Fruit fly (Drosophila melanogaster) Kc167 (cell line): ENCODE measurements around the gene CG11815.

Source experiments
- Myc ChIP-seq: fragments of >200 bp; optimal IDR thresholded peaks from 2 replicates; lab custom pipeline; 2017; ENCODE audit warnings: missing external identifiers
- psq ChIP-seq: fragments of >200 bp; optimal IDR thresholded peaks from 2 replicates; lab custom pipeline; 2017; ENCODE audit warnings: missing external identifiers

DNA sequence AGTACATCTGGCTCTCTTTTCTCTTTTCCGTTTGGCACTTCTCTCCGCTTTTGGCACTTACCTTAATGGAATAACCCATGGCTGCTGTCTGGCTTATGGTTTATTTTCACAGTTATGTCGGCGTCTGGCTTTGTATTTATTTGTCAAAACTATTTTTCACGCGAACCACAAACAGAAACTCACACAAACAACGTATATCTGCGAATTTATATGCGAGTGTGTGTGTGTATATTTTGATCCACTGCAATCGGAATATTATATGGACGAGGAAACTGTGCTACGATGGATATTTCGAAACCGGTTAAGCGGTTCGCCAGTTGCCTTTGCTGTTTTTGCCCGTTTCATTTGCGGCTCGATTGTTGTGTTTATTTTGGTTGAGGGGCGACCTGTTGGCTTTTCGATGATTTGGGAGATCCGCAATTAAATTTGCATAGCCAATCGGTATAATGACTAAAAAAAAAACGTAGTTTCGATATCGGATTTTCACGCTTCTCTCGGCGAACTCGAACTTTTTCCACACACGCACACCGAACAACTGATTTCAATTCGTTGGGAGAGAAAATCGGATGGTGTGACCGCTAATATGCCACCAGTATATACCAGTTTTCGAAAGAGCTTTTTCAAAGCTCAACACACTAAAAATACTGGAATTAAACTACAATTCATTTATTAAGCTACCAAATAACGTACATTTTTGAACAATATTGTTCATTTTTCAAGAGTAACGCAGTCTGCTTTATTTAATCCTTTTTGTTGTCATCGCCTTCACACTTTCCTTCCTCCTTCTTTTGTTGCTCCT is 1.3 kb downstream of the CG11815 start, which contains the start of gene CG1927:
- no peak for TF ChIP-seq Myc (lab: Kevin White, UChicago)
- TF ChIP-seq psq: no peak
